Worm (Caenorhabditis elegans): ENCODE measurements around the gene cyp-35A4.

ce11 chrV:4021776-4022175, 9.6 kb upstream of the cyp-35A4 start, which contains the start of gene K09D9.14:
- TF ChIP-seq him-1 (tag; optimal IDR thresholded peaks at IDR 0.05) (no peak), W03F9.2 (tag; optimal IDR thresholded peaks at IDR 0.05) (no peak)
